Fruit fly (Drosophila melanogaster) whole organism, embryonic: Measurements from ENCODE around the gene CG31041.

Source experiments
- Adf1 ChIP-seq: fragments of 200-800 bp; sonication (Bioruptor generic); IDR thresholded peaks from 2 replicates; pipeline ENCODE4 v1.3.6; 2022; ENCODE audit warnings: missing biosample characterization, missing genetic modification characterization
- Atf-2 ChIP-seq: fragments of 200-800 bp; sonication (Bioruptor generic); optimal IDR thresholded peaks from 2 replicates; lab custom pipeline; 2016; ENCODE audit warnings: missing biosample characterization, missing genetic modification characterization
- CG10267 ChIP-seq: fragments of 200-800 bp; sonication (Bioruptor generic); optimal IDR thresholded peaks from 2 replicates; lab custom pipeline; 2018; ENCODE audit warnings: missing biosample characterization, mild to moderate bottlenecking, missing genetic modification characterization, moderate library complexity
- CG11560 ChIP-seq: fragments of 200-800 bp; sonication (Bioruptor generic); IDR thresholded peaks from 3 replicates; pipeline ENCODE4 v1.3.6; 2022; ENCODE audit warnings: missing biosample characterization, missing genetic modification characterization
- CG12659 ChIP-seq: fragments of 200-800 bp; sonication (Bioruptor generic); optimal IDR thresholded peaks from 3 replicates; lab custom pipeline; 2017; ENCODE audit warnings: mild to moderate bottlenecking, missing biosample characterization, missing genetic modification reagents, missing genetic modification characterization
- CG15479 ChIP-seq: fragments of 200-800 bp; sonication (Bioruptor generic); optimal IDR thresholded peaks from 3 replicates; lab custom pipeline; 2019; ENCODE audit warnings: missing biosample characterization, mild to moderate bottlenecking, missing genetic modification characterization, moderate library complexity
- CG16815 ChIP-seq: fragments of 200-800 bp; sonication (Bioruptor generic); optimal IDR thresholded peaks from 3 replicates; lab custom pipeline; 2017; ENCODE audit warnings: missing biosample characterization, mild to moderate bottlenecking, missing genetic modification characterization
- CG17385 ChIP-seq: fragments of 200-800 bp; sonication (Bioruptor generic); optimal IDR thresholded peaks from 3 replicates; lab custom pipeline; 2018; ENCODE audit warnings: missing biosample characterization, mild to moderate bottlenecking, missing genetic modification characterization
- CG32532 ChIP-seq: fragments of 200-800 bp; sonication (Bioruptor generic); IDR thresholded peaks from 2 replicates; pipeline ENCODE4 v1.3.6; 2022; ENCODE audit warnings: missing biosample characterization, missing genetic modification characterization
- CG33213 ChIP-seq: fragments of 200-800 bp; sonication (Bioruptor generic); optimal IDR thresholded peaks from 3 replicates; lab custom pipeline; 2016; ENCODE audit warnings: missing biosample characterization, missing genetic modification characterization
- CG34224 ChIP-seq: fragments of 200-800 bp; sonication (Bioruptor generic); IDR thresholded peaks from 3 replicates; pipeline ENCODE4 v1.3.6; 2022; ENCODE audit warnings: missing biosample characterization, missing genetic modification characterization; ENCODE audit not compliant: partially characterized antibody
- CG4360 ChIP-seq: fragments of 200-800 bp; sonication (Bioruptor generic); IDR thresholded peaks from 2 replicates; pipeline ENCODE4 v1.3.6; 2022; ENCODE audit warnings: missing biosample characterization, missing genetic modification characterization
- CG4424 ChIP-seq: fragments of 200-800 bp; sonication (Bioruptor generic); optimal IDR thresholded peaks from 3 replicates; lab custom pipeline; 2016; ENCODE audit warnings: missing biosample characterization, missing genetic modification characterization
- CG6254 ChIP-seq: fragments of 200-800 bp; sonication (Bioruptor generic); optimal IDR thresholded peaks from 3 replicates; lab custom pipeline; 2017; ENCODE audit warnings: mild to moderate bottlenecking, missing biosample characterization, missing genetic modification reagents, missing genetic modification characterization
- CG7556 ChIP-seq: fragments of 200-800 bp; sonication (Bioruptor generic); optimal IDR thresholded peaks from 2 replicates; lab custom pipeline; 2017; ENCODE audit warnings: missing biosample characterization, mild to moderate bottlenecking, missing genetic modification characterization
- CG7786 ChIP-seq: fragments of 200-800 bp; sonication (Bioruptor generic); optimal IDR thresholded peaks from 2 replicates; lab custom pipeline; 2016; ENCODE audit warnings: missing biosample characterization, missing genetic modification characterization
- CG8765 ChIP-seq: fragments of 200-800 bp; sonication (Bioruptor generic); IDR thresholded peaks from 2 replicates; pipeline ENCODE4 v1.3.6; 2022; ENCODE audit warnings: missing biosample characterization, missing genetic modification characterization
- CG9932 ChIP-seq: fragments of 200-800 bp; sonication (Bioruptor generic); IDR thresholded peaks from 2 replicates; pipeline ENCODE4 v1.3.6; 2022; ENCODE audit warnings: missing biosample characterization, missing genetic modification characterization
- CkIIα-i1 ChIP-seq: fragments of 200-800 bp; sonication (Bioruptor generic); IDR thresholded peaks from 2 replicates; pipeline ENCODE4 v1.3.6; 2022; ENCODE audit warnings: missing biosample characterization, missing genetic modification characterization
- Dll ChIP-seq: fragments of 200-800 bp; sonication (Bioruptor generic); IDR thresholded peaks from 4 replicates; pipeline ENCODE4 v1.3.6; 2022; ENCODE audit warnings: missing biosample characterization, missing genetic modification characterization; ENCODE audit not compliant: partially characterized antibody
- Doc3 ChIP-seq: fragments of 200-800 bp; sonication (Bioruptor generic); IDR thresholded peaks from 3 replicates; pipeline ENCODE4 v1.3.6; 2022; ENCODE audit warnings: missing biosample characterization, missing genetic modification characterization; ENCODE audit not compliant: partially characterized antibody
- Fer3 ChIP-seq: fragments of 200-800 bp; sonication (Bioruptor generic); optimal IDR thresholded peaks from 2 replicates; lab custom pipeline; 2018; ENCODE audit warnings: missing biosample characterization, mild to moderate bottlenecking, missing genetic modification characterization, moderate library complexity
- HLH54F ChIP-seq: fragments of 200-800 bp; sonication (Bioruptor generic); optimal IDR thresholded peaks from 3 replicates; lab custom pipeline; 2016; ENCODE audit warnings: missing biosample characterization, missing genetic modification characterization
- HmgZ ChIP-seq: fragments of 200-800 bp; sonication (Bioruptor generic); optimal IDR thresholded peaks from 2 replicates; lab custom pipeline; 2018; ENCODE audit warnings: missing biosample characterization, mild to moderate bottlenecking, missing genetic modification characterization
- Myb ChIP-seq: fragments of 200-800 bp; sonication (Bioruptor generic); optimal IDR thresholded peaks from 2 replicates; lab custom pipeline; 2016; ENCODE audit warnings: missing biosample characterization, missing genetic modification characterization
- Opbp ChIP-seq: fragments of 200-800 bp; sonication (Bioruptor generic); IDR thresholded peaks from 3 replicates; pipeline ENCODE4 v1.3.6; 2022; ENCODE audit warnings: missing biosample characterization, missing genetic modification characterization; ENCODE audit not compliant: partially characterized antibody
- Optix ChIP-seq: fragments of 200-800 bp; sonication (Bioruptor generic); IDR thresholded peaks from 3 replicates; pipeline ENCODE4 v1.3.6; 2022; ENCODE audit warnings: missing biosample characterization, missing genetic modification characterization
- amos ChIP-seq: fragments of 200-800 bp; sonication (Bioruptor generic); IDR thresholded peaks from 2 replicates; pipeline ENCODE4 v1.3.6; 2022; ENCODE audit warnings: missing biosample characterization, missing genetic modification characterization; ENCODE audit not compliant: partially characterized antibody
- bcd ChIP-seq: fragments of 200-800 bp; sonication (Bioruptor generic); optimal IDR thresholded peaks from 2 replicates; lab custom pipeline; 2017; ENCODE audit warnings: missing biosample characterization, mild to moderate bottlenecking, missing genetic modification characterization
- caup ChIP-seq: fragments of 200-800 bp; sonication (Bioruptor generic); optimal IDR thresholded peaks from 3 replicates; lab custom pipeline; 2017; ENCODE audit warnings: missing biosample characterization, mild to moderate bottlenecking, missing genetic modification characterization, moderate library complexity; ENCODE audit not compliant: severe bottlenecking
- disco-r ChIP-seq: fragments of 200-800 bp; sonication (Bioruptor generic); optimal IDR thresholded peaks from 2 replicates; lab custom pipeline; 2016; ENCODE audit warnings: missing biosample characterization, missing genetic modification characterization
- dmrt11E ChIP-seq: fragments of 200-800 bp; sonication (Bioruptor generic); optimal IDR thresholded peaks from 3 replicates; lab custom pipeline; 2018; ENCODE audit warnings: missing biosample characterization, mild to moderate bottlenecking, missing genetic modification characterization, moderate library complexity
- dysf ChIP-seq: fragments of 200-800 bp; sonication (Bioruptor generic); IDR thresholded peaks from 3 replicates; pipeline ENCODE4 v1.3.6; 2022; ENCODE audit warnings: missing biosample characterization, missing genetic modification characterization
- fd3F ChIP-seq: fragments of 200-800 bp; sonication (Bioruptor generic); optimal IDR thresholded peaks from 2 replicates; lab custom pipeline; 2018; ENCODE audit warnings: missing biosample characterization, mild to moderate bottlenecking, missing genetic modification characterization, moderate library complexity
- grn ChIP-seq: fragments of 200-800 bp; sonication (Bioruptor generic); optimal IDR thresholded peaks from 3 replicates; lab custom pipeline; 2017; ENCODE audit warnings: missing biosample characterization, missing genetic modification characterization
- jing ChIP-seq: fragments of 200-800 bp; sonication (Bioruptor generic); optimal IDR thresholded peaks from 2 replicates; lab custom pipeline; 2018; ENCODE audit warnings: missing biosample characterization, mild to moderate bottlenecking, missing genetic modification characterization
- mam ChIP-seq: fragments of 200-800 bp; sonication (Bioruptor generic); optimal IDR thresholded peaks from 3 replicates; lab custom pipeline; 2016; ENCODE audit warnings: missing biosample characterization, missing genetic modification characterization
- mld ChIP-seq: fragments of 200-800 bp; sonication (Bioruptor generic); IDR thresholded peaks from 3 replicates; pipeline ENCODE4 v1.3.6; 2022; ENCODE audit warnings: missing biosample characterization, missing genetic modification characterization; ENCODE audit not compliant: partially characterized antibody
- phol ChIP-seq: fragments of 200-800 bp; sonication (Bioruptor generic); optimal IDR thresholded peaks from 3 replicates; lab custom pipeline; 2018; ENCODE audit warnings: missing biosample characterization, mild to moderate bottlenecking, missing genetic modification characterization, moderate library complexity
- run ChIP-seq: fragments of 200-800 bp; sonication (Bioruptor generic); optimal IDR thresholded peaks from 3 replicates; lab custom pipeline; 2018; ENCODE audit warnings: missing biosample characterization, mild to moderate bottlenecking, missing genetic modification characterization
- sc ChIP-seq, 3 experiments: fragments of >200 bp in 2 of 3; fragments of 200-800 bp in 1 of 3; sonication (Bioruptor generic) in 1 of 3; optimal IDR thresholded peaks; 2 replicates in 2 of 3; 3 replicates in 1 of 3; lab custom pipeline; 2017; ENCODE audit warnings: mild to moderate bottlenecking in 1 of 3, missing biosample characterization in 1 of 3, missing genetic modification characterization in 1 of 3, missing genetic modification reagents in 1 of 3
- scrt ChIP-seq: fragments of 200-800 bp; sonication (Bioruptor generic); optimal IDR thresholded peaks from 2 replicates; lab custom pipeline; 2018; ENCODE audit warnings: missing biosample characterization, mild to moderate bottlenecking, missing genetic modification characterization, moderate library complexity
- sisA ChIP-seq: fragments of 200-800 bp; sonication (Bioruptor generic); IDR thresholded peaks from 2 replicates; pipeline ENCODE4 v1.3.6; 2022; ENCODE audit warnings: missing biosample characterization, missing genetic modification characterization
- sob ChIP-seq: fragments of 200-800 bp; sonication (Bioruptor generic); IDR thresholded peaks from 2 replicates; pipeline ENCODE4 v1.3.6; 2022; ENCODE audit warnings: missing biosample characterization, missing genetic modification characterization
- tap ChIP-seq: fragments of 200-800 bp; optimal IDR thresholded peaks from 3 replicates; lab custom pipeline; 2019; ENCODE audit warnings: missing biosample characterization, mild to moderate bottlenecking, missing genetic modification characterization, moderate library complexity
- tup ChIP-seq: fragments of 200-800 bp; sonication (Bioruptor generic); optimal IDR thresholded peaks from 2 replicates; lab custom pipeline; 2016; ENCODE audit warnings: missing biosample characterization, mild to moderate bottlenecking, missing genetic modification characterization, moderate library complexity
- twi ChIP-seq: fragments of 200-800 bp; optimal IDR thresholded peaks from 2 replicates; lab custom pipeline; 2019; ENCODE audit warnings: missing biosample characterization, mild to moderate bottlenecking, missing genetic modification characterization, moderate library complexity
- tx ChIP-seq: fragments of 200-800 bp; sonication (Bioruptor generic); optimal IDR thresholded peaks from 2 replicates; lab custom pipeline; 2016; ENCODE audit warnings: missing biosample characterization, missing genetic modification characterization

The CG31041 gene

dm6 chr3R:29591481-29592138, 904 bp upstream of the CG31041 start, which contains the start of gene alph (continued):
- no peak for TF ChIP-seq run (tag; lab: Kevin White, UChicago)
- TF ChIP-seq CG33213 = peak; percentile 58
- TF ChIP-seq CG16815 = no peak
- TF ChIP-seq sisA (GFP tag; lab: Robert Waterston, UW) = no peak
- TF ChIP-seq CG12659 (GFP tag; lab: Kevin White, UChicago) = peak; percentile 52
- TF ChIP-seq tx (GFP tag; lab: Kevin White, UChicago) = peak; percentile 37
- peak; percentile 62 for TF ChIP-seq CG10267 (tag; lab: Kevin White, UChicago)
- peak; percentile 39 for TF ChIP-seq twi (tag; lab: Kevin White, UChicago)
- TF ChIP-seq tap (tag; lab: Kevin White, UChicago) = no peak
- peak; percentile 51 for TF ChIP-seq Myb (GFP tag; lab: Kevin White, UChicago)
- peak; percentile 37; the same call in 1 of the 3 replicates for TF ChIP-seq dysf
- TF ChIP-seq CG34224 (GFP tag; lab: Robert Waterston, UW) = peak; percentile 93
- TF ChIP-seq CkIIα-i1 (GFP tag; lab: Robert Waterston, UW) = no peak
- TF ChIP-seq HmgZ (tag; lab: Kevin White, UChicago) = peak; percentile 85
- peak; percentile 42 for TF ChIP-seq phol (tag; lab: Kevin White, UChicago)
- TF ChIP-seq mld = peak; percentile 96
- peak; percentile 54 for TF ChIP-seq sob (GFP tag; lab: Robert Waterston, UW)
- TF ChIP-seq CG4360 (GFP tag; lab: Robert Waterston, UW) = no peak
- peak; percentile 36 for TF ChIP-seq CG7786
- peak; percentile 92 for TF ChIP-seq Doc3 (GFP tag; lab: Robert Waterston, UW)
- TF ChIP-seq Opbp (GFP tag; lab: Robert Waterston, UW) = peak; percentile 98
- peak; percentile 42 for TF ChIP-seq CG6254
- TF ChIP-seq Adf1 (GFP tag; lab: Robert Waterston, UW) = peak; percentile 44
- peak; percentile 96 for TF ChIP-seq Dll (GFP tag; lab: Robert Waterston, UW)
- peak; percentile 11 for TF ChIP-seq scrt
- TF ChIP-seq amos (GFP tag; lab: Robert Waterston, UW) = peak; percentile 99
- TF ChIP-seq CG9932 (GFP tag; lab: Robert Waterston, UW) = peak; percentile 82
- no peak for TF ChIP-seq CG15479 (GFP tag; lab: Kevin White, UChicago)
- peak; percentile 53; the same call in 1 of the 3 replicates for TF ChIP-seq CG11560 (tag; lab: Robert Waterston, UW)
- peak; percentile 28 for TF ChIP-seq CG8765 (GFP tag; lab: Robert Waterston, UW)
- peak; percentile 0 for TF ChIP-seq tup (GFP tag; lab: Kevin White, UChicago)
- peak; percentile 19 for TF ChIP-seq caup (GFP tag; lab: Kevin White, UChicago)
- peak; percentile 27 for TF ChIP-seq bcd
- 0 out of 3 replicates have a peak, but pooled peaks have one; percentile 28 for TF ChIP-seq Optix
- TF ChIP-seq CG32532 (GFP tag; lab: Robert Waterston, UW) = peak; percentile 51
- peak; percentile 30 for TF ChIP-seq HLH54F (GFP tag; lab: Kevin White, UChicago)
- no peak for TF ChIP-seq fd3F (GFP tag; lab: Kevin White, UChicago)
- peak; percentile 23 for TF ChIP-seq Atf-2 (GFP tag; lab: Kevin White, UChicago)
- TF ChIP-seq grn (GFP tag; lab: Kevin White, UChicago) = peak; percentile 9
- TF ChIP-seq CG7556 (GFP tag; lab: Kevin White, UChicago) = peak; percentile 46
- TF ChIP-seq sc (optimal IDR thresholded peaks at IDR 0.05; lab: Kevin White, UChicago) = no peak
- no peak for TF ChIP-seq sc (GFP tag; optimal IDR thresholded peaks at IDR 0.05; lab: Kevin White, UChicago)
- peak; percentile 54 for TF ChIP-seq mam (GFP tag; lab: Kevin White, UChicago)
- TF ChIP-seq Fer3 (tag; lab: Kevin White, UChicago) = peak; percentile 16
- peak; percentile 93 for TF ChIP-seq CG17385 (GFP tag; lab: Kevin White, UChicago)
- TF ChIP-seq disco-r (GFP tag; lab: Kevin White, UChicago) = no peak
- peak; percentile 18 for TF ChIP-seq CG4424 (GFP tag; lab: Kevin White, UChicago)
- no peak for TF ChIP-seq jing (GFP tag; lab: Kevin White, UChicago)
- peak; percentile 54 for TF ChIP-seq dmrt11E (tag; lab: Kevin White, UChicago)
